Fruit fly (Drosophila melanogaster): ENCODE measurements around the gene Ugt37B1.

dm6 chr2L:6241037-6241436 lies 16.2 kb downstream of the Ugt37B1 start:
- TF ChIP-seq CG8159 (tag; optimal IDR thresholded peaks at IDR 0.05) (no peak), CG14655 (GFP tag; optimal IDR thresholded peaks at IDR 0.05) (no peak)

Data from whole organism, pupa.